Worm (Caenorhabditis elegans) whole organism, young adult: ENCODE data around the gene ins-4.

Source experiments
- B0019.2 ChIP-seq: fragments of 200-800 bp; sonication (Bioruptor generic); conservative IDR thresholded peaks from 2 replicates; pipeline ENCODE4 v1.3.6; 2022; ENCODE audit warnings: missing genetic modification reagents, missing genetic modification characterization, missing compliant biosample characterization
- D2030.7 ChIP-seq: fragments of 200-800 bp; sonication (Bioruptor generic); IDR thresholded peaks from 2 replicates; pipeline ENCODE4 v1.3.6; 2022; ENCODE audit warnings: missing genetic modification reagents, missing genetic modification characterization, missing compliant biosample characterization
- F23B12.7 ChIP-seq: sonication (generic microtip); optimal IDR thresholded peaks from 2 replicates; lab custom pipeline; 2017; ENCODE audit warnings: missing genetic modification characterization, mild to moderate bottlenecking, missing compliant biosample characterization, antibody characterized with exemption, moderate library complexity; ENCODE audit not compliant: insufficient read depth
- F39B2.1 ChIP-seq: fragments of 200-800 bp; sonication (Bioruptor generic); IDR thresholded peaks from 2 replicates; pipeline ENCODE4 v1.3.6; 2022; ENCODE audit warnings: missing genetic modification reagents, missing genetic modification characterization, missing compliant biosample characterization
- ZK185.1 ChIP-seq: sonication (generic microtip); optimal IDR thresholded peaks from 2 replicates; lab custom pipeline; 2016; ENCODE audit warnings: mild to moderate bottlenecking, missing genetic modification characterization, missing compliant biosample characterization; ENCODE audit not compliant: poor library complexity, severe bottlenecking
- akir-1 ChIP-seq: fragments of 200-800 bp; sonication (Bioruptor generic); optimal IDR thresholded peaks from 2 replicates; lab custom pipeline; 2018; ENCODE audit warnings: mild to moderate bottlenecking, missing genetic modification characterization, moderate library complexity, missing compliant biosample characterization
- athp-1 ChIP-seq: sonication (generic microtip); optimal IDR thresholded peaks from 2 replicates; lab custom pipeline; 2017; ENCODE audit warnings: mild to moderate bottlenecking, missing genetic modification characterization, missing compliant biosample characterization
- attf-5 ChIP-seq: fragments of 200-800 bp; sonication (Bioruptor generic); optimal IDR thresholded peaks from 2 replicates; lab custom pipeline; 2018; ENCODE audit warnings: mild to moderate bottlenecking, missing genetic modification characterization, missing compliant biosample characterization
- bed-1 ChIP-seq: fragments of 200-800 bp; sonication (Bioruptor generic); IDR thresholded peaks from 2 replicates; pipeline ENCODE4 v1.3.6; 2022; ENCODE audit warnings: missing genetic modification reagents, missing genetic modification characterization, missing compliant biosample characterization
- cebp-1 ChIP-seq, 2 experiments: fragments of 200-800 bp in 1 of 2; sonication (Bioruptor generic) in 1 of 2; sonication (generic microtip) in 1 of 2; IDR thresholded peaks in 1 of 2; optimal IDR thresholded peaks in 1 of 2; 2 replicates each; pipeline versions ENCODE4 v1.3.6 to Lab custom; 2017 to 2022; ENCODE audit warnings: missing compliant biosample characterization in 2 of 2, missing genetic modification characterization in 2 of 2, mild to moderate bottlenecking in 1 of 2, missing genetic modification reagents in 1 of 2, moderate library complexity in 1 of 2
- ceh-58 ChIP-seq: fragments of 200-800 bp; sonication (Bioruptor generic); IDR thresholded peaks from 2 replicates; pipeline ENCODE4 v1.3.6; 2022; ENCODE audit warnings: missing genetic modification characterization, missing compliant biosample characterization
- dox-1 ChIP-seq: fragments of 200-800 bp; sonication (Bioruptor generic); IDR thresholded peaks from 2 replicates; pipeline ENCODE4 v1.3.6; 2022; ENCODE audit warnings: missing genetic modification reagents, missing genetic modification characterization, missing compliant biosample characterization
- dpl-1 ChIP-seq: fragments of 150-350 bp; optimal IDR thresholded peaks from 2 replicates; lab custom pipeline; 2014; ENCODE audit warnings: missing biosample characterization, missing genetic modification reagents, missing genetic modification characterization
- egrh-3 ChIP-seq: fragments of 200-800 bp; sonication (Bioruptor generic); IDR thresholded peaks from 2 replicates; pipeline ENCODE4 v1.3.6; 2022; ENCODE audit warnings: missing genetic modification reagents, missing genetic modification characterization, missing compliant biosample characterization
- hlh-26 ChIP-seq: fragments of 200-800 bp; sonication (Bioruptor generic); conservative IDR thresholded peaks from 2 replicates; pipeline ENCODE4 v1.3.6; 2022; ENCODE audit warnings: missing genetic modification reagents, missing genetic modification characterization, missing compliant biosample characterization
- hmg-1.2 ChIP-seq: fragments of 200-800 bp; sonication (Bioruptor generic); IDR thresholded peaks from 2 replicates; pipeline ENCODE4 v1.3.6; 2022; ENCODE audit warnings: missing genetic modification reagents, missing genetic modification characterization, missing compliant biosample characterization
- hsf-1 ChIP-seq: fragments of 200-800 bp; sonication (Bioruptor generic); IDR thresholded peaks from 2 replicates; pipeline ENCODE4 v1.3.6; 2022; ENCODE audit warnings: missing genetic modification reagents, missing genetic modification characterization, missing compliant biosample characterization
- let-526 ChIP-seq: fragments of 200-800 bp; sonication (Bioruptor generic); IDR thresholded peaks from 2 replicates; pipeline ENCODE4 v1.3.6; 2022; ENCODE audit warnings: missing genetic modification reagents, missing genetic modification characterization, missing compliant biosample characterization
- lin-26 ChIP-seq: fragments of 200-800 bp; sonication (Bioruptor generic); IDR thresholded peaks from 2 replicates; pipeline ENCODE4 v1.3.6; 2022; ENCODE audit warnings: missing genetic modification reagents, missing genetic modification characterization, missing compliant biosample characterization
- madf-8 ChIP-seq: fragments of 200-800 bp; sonication (Bioruptor generic); conservative IDR thresholded peaks from 2 replicates; pipeline ENCODE4 v1.3.6; 2022; ENCODE audit warnings: missing genetic modification reagents, missing genetic modification characterization, missing compliant biosample characterization
- mcd-1 ChIP-seq: fragments of 200-800 bp; sonication (Bioruptor generic); IDR thresholded peaks from 2 replicates; pipeline ENCODE4 v1.3.6; 2022; ENCODE audit warnings: missing genetic modification reagents, missing genetic modification characterization, missing compliant biosample characterization
- mel-28 ChIP-seq: sonication (generic microtip); optimal IDR thresholded peaks from 2 replicates; lab custom pipeline; 2016; ENCODE audit warnings: borderline replicate concordance, mild to moderate bottlenecking, missing genetic modification characterization, missing compliant biosample characterization
- nhr-120 ChIP-seq: fragments of 200-800 bp; sonication (Bioruptor generic); IDR thresholded peaks from 2 replicates; pipeline ENCODE4 v1.3.6; 2022; ENCODE audit warnings: missing genetic modification characterization, missing compliant biosample characterization
- nhr-80 ChIP-seq: sonication (generic microtip); optimal IDR thresholded peaks from 2 replicates; lab custom pipeline; 2016; ENCODE audit warnings: missing genetic modification characterization, missing compliant biosample characterization
- pha-4 ChIP-seq: fragments of 150-350 bp; sonication (generic microtip); optimal IDR thresholded peaks from 2 replicates; lab custom pipeline; 2014; ENCODE audit warnings: missing biosample characterization, missing genetic modification reagents, missing genetic modification characterization
- sdz-38 ChIP-seq: sonication (generic microtip); optimal IDR thresholded peaks from 2 replicates; lab custom pipeline; 2016; ENCODE audit warnings: missing genotype, missing genetic modification characterization, missing compliant biosample characterization
- snpc-1.3 ChIP-seq: sonication (generic microtip); optimal IDR thresholded peaks from 2 replicates; lab custom pipeline; 2017; ENCODE audit warnings: missing genetic modification characterization, mild to moderate bottlenecking, missing compliant biosample characterization, antibody characterized with exemption, moderate library complexity, missing genotype, missing genetic modification reagents; ENCODE audit not compliant: insufficient read depth
- snpc-4 ChIP-seq, 5 experiments: fragments of 150-350 bp in 1 of 5; sonication (generic microtip) in 4 of 5; optimal IDR thresholded peaks; 2 replicates each; lab custom pipeline; 2014 to 2018; ENCODE audit warnings: missing genetic modification characterization in 5 of 5, missing biosample characterization in 3 of 5, antibody characterized with exemption in 2 of 5, mild to moderate bottlenecking in 2 of 5, missing compliant biosample characterization in 2 of 5, missing genotype in 2 of 5, moderate library complexity in 2 of 5, missing genetic modification reagents in 1 of 5
- tbp1 ChIP-seq: fragments of 200-800 bp; sonication (Bioruptor generic); optimal IDR thresholded peaks from 2 replicates; lab custom pipeline; 2018; ENCODE audit warnings: mild to moderate bottlenecking, missing genetic modification characterization, missing compliant biosample characterization
- xnd-1 ChIP-seq: sonication (generic microtip); optimal IDR thresholded peaks from 2 replicates; lab custom pipeline; 2016; ENCODE audit warnings: missing genotype, missing genetic modification reagents, missing genetic modification characterization, missing compliant biosample characterization
- zfh-2 ChIP-seq: fragments of 200-800 bp; sonication (Bioruptor generic); conservative IDR thresholded peaks from 2 replicates; pipeline ENCODE4 v1.3.6; 2022; ENCODE audit warnings: missing genetic modification reagents, missing genetic modification characterization, missing compliant biosample characterization
- zim-3 ChIP-seq: sonication (generic microtip); optimal IDR thresholded peaks from 2 replicates; lab custom pipeline; 2017; ENCODE audit warnings: mild to moderate bottlenecking, missing genetic modification characterization, moderate library complexity, missing compliant biosample characterization
- ztf-3 ChIP-seq: fragments of 200-800 bp; sonication (Bioruptor generic); optimal IDR thresholded peaks from 2 replicates; lab custom pipeline; 2018; ENCODE audit warnings: mild to moderate bottlenecking, missing genetic modification characterization, missing compliant biosample characterization

The ins-4 gene

DNA sequence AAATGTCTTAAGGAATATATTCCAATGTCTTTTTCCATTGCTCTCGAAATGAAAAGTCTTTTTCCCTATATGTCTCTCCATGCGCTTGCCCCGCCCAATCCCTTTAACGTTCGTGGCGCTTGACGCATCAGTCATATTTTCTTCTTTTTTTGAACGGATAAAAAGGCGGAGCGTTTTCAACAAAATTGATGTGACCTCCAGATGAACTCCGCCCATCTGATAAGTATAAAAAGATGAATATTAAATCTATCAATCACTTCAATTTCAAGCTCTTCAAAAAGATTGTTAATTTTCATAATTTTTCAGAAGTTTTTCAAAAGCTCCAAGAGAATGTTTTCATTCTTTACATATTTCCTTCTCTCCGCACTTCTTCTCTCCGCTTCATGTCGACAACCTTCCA lies at the start of gene ins-4:
ins-4 (plus strand) TSS at position 301 of the 400 bp plus-strand sequence.
- TF ChIP-seq let-526 (no peak), hsf-1 (GFP tag; lab: Robert Waterston, UW) (no peak), xnd-1 (tag; lab: Kevin White, UChicago) (no peak), snpc-1.3 (tag; lab: Kevin White, UChicago) (no peak), sdz-38 (tag; lab: Kevin White, UChicago) (no peak), hmg-1.2 (GFP tag; lab: Robert Waterston, UW) (no peak), akir-1 (GFP tag; lab: Kevin White, UChicago) (no peak), pha-4 (no peak), F39B2.1 (GFP tag; lab: Robert Waterston, UW) (no peak), lin-26 (GFP tag; lab: Robert Waterston, UW) (no peak), F23B12.7 (tag; lab: Kevin White, UChicago) (no peak), tbp1 (GFP tag; lab: Kevin White, UChicago) (no peak), dpl-1 (GFP tag; lab: Kevin White, UChicago) (no peak), B0019.2 (GFP tag; lab: Robert Waterston, UW) (no peak), ZK185.1 (tag; lab: Kevin White, UChicago) (no peak), nhr-80 (tag; lab: Kevin White, UChicago) (no peak), mcd-1 (GFP tag; lab: Robert Waterston, UW) (no peak)

DNA sequence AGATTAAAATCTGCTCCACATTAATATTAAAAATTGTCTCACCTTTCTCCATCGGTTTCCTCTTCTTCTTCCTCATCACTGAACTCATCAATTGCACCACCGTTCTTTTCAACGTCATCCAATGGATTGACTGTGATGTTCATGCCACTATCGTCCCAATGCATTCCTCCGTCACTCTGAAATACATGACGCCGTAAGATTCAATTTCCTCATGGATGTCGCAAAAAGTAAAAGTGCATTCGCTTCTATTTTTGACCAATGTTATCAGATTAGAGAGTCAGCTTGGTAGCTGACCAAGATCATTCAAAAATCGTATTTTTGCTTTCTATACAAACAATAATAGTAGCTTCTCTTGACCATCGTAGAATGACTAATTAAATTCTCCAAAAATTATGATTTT lies 49.7 kb upstream of the ins-4 start:
- TF ChIP-seq attf-5 (GFP tag; lab: Kevin White, UChicago) = no peak
- TF ChIP-seq bed-1 (GFP tag; lab: Robert Waterston, UW) = no peak
- TF ChIP-seq madf-8 (GFP tag; lab: Robert Waterston, UW) = no peak
- no peak for TF ChIP-seq ztf-3 (GFP tag; lab: Kevin White, UChicago)
- no peak for TF ChIP-seq cebp-1 (GFP tag; IDR thresholded peaks at IDR 0.05; lab: Robert Waterston, UW)
- no peak for TF ChIP-seq cebp-1 (tag; optimal IDR thresholded peaks at IDR 0.05; lab: Kevin White, UChicago)
- no peak for TF ChIP-seq ceh-58 (GFP tag; lab: Robert Waterston, UW)

- TF ChIP-seq dox-1 (GFP tag; lab: Robert Waterston, UW) (0 out of 2 replicates have a peak, but pooled peaks have one; percentile 26), cebp-1 (GFP tag; IDR thresholded peaks at IDR 0.05; lab: Robert Waterston, UW) (no peak), cebp-1 (tag; optimal IDR thresholded peaks at IDR 0.05; lab: Kevin White, UChicago) (peak; percentile 27), hmg-1.2 (GFP tag; lab: Robert Waterston, UW) (peak; percentile 25; the same call in 1 of the 2 replicates), nhr-120 (GFP tag; lab: Robert Waterston, UW) (no peak), egrh-3 (GFP tag; lab: Robert Waterston, UW) (no peak), xnd-1 (tag; lab: Kevin White, UChicago) (no peak), hlh-26 (GFP tag; lab: Robert Waterston, UW) (no peak), snpc-4 (GFP tag; optimal IDR thresholded peaks at IDR 0.05; lab: Kevin White, UChicago) (no peak), snpc-4 (tag; optimal IDR thresholded peaks at IDR 0.05; lab: Kevin White, UChicago) (peak in 1 of 4 experiments; percentile 5), zfh-2 (GFP tag; lab: Robert Waterston, UW) (peak; percentile 86), mel-28 (no peak), athp-1 (tag; lab: Kevin White, UChicago) (no peak), D2030.7 (GFP tag; lab: Robert Waterston, UW) (no peak), zim-3 (no peak)
- TF ChIP-seq, all 124 proteins: peak for 5
Measured at ce11 chrII:5948681-5949080, 47.5 kb upstream of the ins-4 start.
